Fruit fly (Drosophila melanogaster): ENCODE data around the gene CG31189.

Gene CG31189

dm6 chr3R:21019073-21019472 is 26.6 kb downstream of the CG31189 start:
- no peak for TF ChIP-seq psq (optimal IDR thresholded peaks at IDR 0.05)
- no peak for TF ChIP-seq usp (GFP tag; optimal IDR thresholded peaks at IDR 0.05)
- no peak for TF ChIP-seq pan (optimal IDR thresholded peaks at IDR 0.05)
- no peak for TF ChIP-seq Dll (optimal IDR thresholded peaks at IDR 0.05)
- TF ChIP-seq CG8478 (optimal IDR thresholded peaks at IDR 0.05) = no peak
- no peak for TF ChIP-seq EcR (GFP tag; optimal IDR thresholded peaks at IDR 0.05)

dm6 chr3R:21017464-21018080 is 28.1 kb downstream of the CG31189 start, which contains the start of gene Rlip:
Gene Rlip (plus strand): TSS chr3R:21017684.
- TF ChIP-seq EcR (GFP tag; optimal IDR thresholded peaks at IDR 0.05) (no peak), usp (GFP tag; optimal IDR thresholded peaks at IDR 0.05) (no peak), psq (optimal IDR thresholded peaks at IDR 0.05) (no peak), pan (optimal IDR thresholded peaks at IDR 0.05) (no peak), CG8478 (optimal IDR thresholded peaks at IDR 0.05) (no peak), Dll (optimal IDR thresholded peaks at IDR 0.05) (no peak)

- TF ChIP-seq pan (optimal IDR thresholded peaks at IDR 0.05) (no peak), psq (optimal IDR thresholded peaks at IDR 0.05) (no peak), EcR (GFP tag; optimal IDR thresholded peaks at IDR 0.05) (no peak), CG8478 (optimal IDR thresholded peaks at IDR 0.05) (no peak), usp (GFP tag; optimal IDR thresholded peaks at IDR 0.05) (no peak), Dll (optimal IDR thresholded peaks at IDR 0.05) (no peak)
These were observed 30.0 kb downstream of the CG31189 start, which contains the start of gene CG5697 for dm6 chr3R:21015636-21016035. Gene CG5697 (plus strand): TSS chr3R:21015949.

DNA sequence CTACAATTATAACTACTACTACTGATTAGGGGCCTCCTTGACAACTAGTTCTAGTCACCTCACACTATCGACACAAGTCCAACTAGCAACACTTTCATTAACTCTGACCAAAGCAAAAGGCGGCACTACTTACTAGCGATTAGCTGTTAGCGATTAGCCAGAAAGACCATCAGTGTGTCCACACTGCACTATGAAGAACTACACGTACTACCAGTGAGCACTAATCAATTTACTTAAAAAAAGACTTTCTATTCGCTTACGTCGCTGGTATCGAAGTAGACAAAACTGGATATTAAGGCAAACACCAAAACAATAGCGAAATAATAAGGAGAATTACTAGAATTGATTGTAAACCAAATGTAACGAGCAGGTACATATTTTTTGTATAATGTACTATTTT is 31.9 kb downstream of the CG31189 start:
- TF ChIP-seq Dll (optimal IDR thresholded peaks at IDR 0.05) = no peak
- no peak for TF ChIP-seq EcR (GFP tag; optimal IDR thresholded peaks at IDR 0.05)
- no peak for TF ChIP-seq CG8478 (optimal IDR thresholded peaks at IDR 0.05)

DNA sequence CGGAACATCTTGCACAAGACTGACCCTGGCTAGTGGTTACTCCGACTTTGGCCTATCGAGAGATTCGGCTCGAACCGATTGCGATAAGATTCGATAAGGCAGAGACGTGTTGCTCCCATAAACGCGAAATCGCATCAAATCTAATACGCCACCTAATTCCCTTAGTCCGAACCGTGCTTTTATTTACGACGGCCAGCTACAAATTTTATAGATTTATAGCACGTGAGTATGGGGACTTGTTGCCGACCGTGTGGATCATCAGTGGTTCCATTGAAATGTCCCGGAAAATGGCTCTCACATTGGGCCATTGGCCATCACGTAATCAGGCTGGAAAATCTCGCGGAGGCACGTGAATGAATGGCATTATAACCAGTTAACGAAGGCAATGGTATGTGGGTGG is 38.7 kb downstream of the CG31189 start, which contains the start of gene Alp5:
Gene Alp5 (minus strand): TSS at position 24 of the 400 bp plus-strand sequence.
- no peak for TF ChIP-seq EcR (GFP tag; optimal IDR thresholded peaks at IDR 0.05)
- TF ChIP-seq CG8478 (optimal IDR thresholded peaks at IDR 0.05) = no peak
- no peak for TF ChIP-seq Dll (optimal IDR thresholded peaks at IDR 0.05)
- TF ChIP-seq psq (optimal IDR thresholded peaks at IDR 0.05) = no peak
- no peak for TF ChIP-seq usp (GFP tag; optimal IDR thresholded peaks at IDR 0.05)
- TF ChIP-seq pan (optimal IDR thresholded peaks at IDR 0.05) = no peak

- TF ChIP-seq EcR (GFP tag; optimal IDR thresholded peaks at IDR 0.05) (no peak), CG8478 (optimal IDR thresholded peaks at IDR 0.05) (no peak), usp (GFP tag; optimal IDR thresholded peaks at IDR 0.05) (no peak), psq (optimal IDR thresholded peaks at IDR 0.05) (no peak), Dll (optimal IDR thresholded peaks at IDR 0.05) (no peak), pan (optimal IDR thresholded peaks at IDR 0.05) (no peak)
These were observed 44.5 kb downstream of the CG31189 start for dm6 chr3R:21001123-21001522.

DNA sequence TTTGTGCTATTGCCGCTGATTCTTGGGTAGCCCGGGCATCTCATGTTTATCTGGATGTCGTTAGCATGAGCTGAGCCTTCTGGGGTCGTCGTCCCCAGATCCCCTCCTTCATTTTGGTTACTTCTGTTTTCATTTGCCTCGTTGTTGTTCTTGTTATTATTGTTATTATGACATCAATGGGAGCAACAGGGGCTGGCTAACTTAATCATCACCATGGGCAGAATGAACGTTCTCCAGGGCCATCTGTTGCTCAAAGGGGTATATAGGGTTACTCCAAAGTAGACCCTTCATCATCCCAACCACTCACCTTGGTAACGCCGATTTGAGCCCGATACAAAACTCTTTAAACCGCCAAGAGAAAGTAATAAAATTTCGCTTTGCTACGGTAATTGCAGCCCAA is 47.3 kb downstream of the CG31189 start:
- TF ChIP-seq usp (GFP tag; optimal IDR thresholded peaks at IDR 0.05) (no peak), Dll (optimal IDR thresholded peaks at IDR 0.05) (no peak), pan (optimal IDR thresholded peaks at IDR 0.05) (no peak), CG8478 (optimal IDR thresholded peaks at IDR 0.05) (no peak), EcR (GFP tag; optimal IDR thresholded peaks at IDR 0.05) (no peak), psq (optimal IDR thresholded peaks at IDR 0.05) (no peak)
